Fruit fly (Drosophila melanogaster) whole organism, embryonic: ENCODE results near the gene Cfp1.

ENCODE experiments used
- Atf3 ChIP-seq: fragments of 200-800 bp; sonication (Bioruptor generic); optimal IDR thresholded peaks from 3 replicates; lab custom pipeline; 2016; ENCODE audit warnings: missing biosample characterization, missing genetic modification characterization
- Bgb ChIP-seq: fragments of 200-800 bp; sonication (Bioruptor generic); IDR thresholded peaks from 2 replicates; pipeline ENCODE4 v1.3.6; 2022; ENCODE audit warnings: missing biosample characterization, missing genetic modification characterization; ENCODE audit not compliant: partially characterized antibody
- CG10321 ChIP-seq: fragments of 200-800 bp; sonication (Bioruptor generic); IDR thresholded peaks from 2 replicates; pipeline ENCODE4 v1.3.6; 2022; ENCODE audit warnings: missing biosample characterization, missing genetic modification characterization
- CG12219 ChIP-seq: fragments of 200-800 bp; sonication (Bioruptor generic); optimal IDR thresholded peaks from 3 replicates; lab custom pipeline; 2018; ENCODE audit warnings: missing biosample characterization, mild to moderate bottlenecking, missing genetic modification characterization
- CG12769 ChIP-seq: fragments of 200-800 bp; sonication (Bioruptor generic); optimal IDR thresholded peaks from 2 replicates; lab custom pipeline; 2019; ENCODE audit warnings: missing biosample characterization, mild to moderate bottlenecking, missing genetic modification characterization, moderate library complexity
- CG13287 ChIP-seq: fragments of 200-800 bp; sonication (Bioruptor generic); IDR thresholded peaks from 2 replicates; pipeline ENCODE4 v1.3.6; 2022; ENCODE audit warnings: missing biosample characterization, missing genetic modification characterization; ENCODE audit not compliant: partially characterized antibody
- CG14667 ChIP-seq: fragments of 200-800 bp; sonication (Bioruptor generic); IDR thresholded peaks from 2 replicates; pipeline ENCODE4 v1.3.6; 2022; ENCODE audit warnings: missing biosample characterization, missing genetic modification characterization
- CG1603 ChIP-seq: fragments of 200-800 bp; sonication (Bioruptor generic); optimal IDR thresholded peaks from 2 replicates; lab custom pipeline; 2019; ENCODE audit warnings: missing biosample characterization, mild to moderate bottlenecking, missing genetic modification characterization, moderate library complexity
- CG1647 ChIP-seq: fragments of 200-800 bp; sonication (Bioruptor generic); optimal IDR thresholded peaks from 3 replicates; lab custom pipeline; 2016; ENCODE audit warnings: missing biosample characterization, missing genetic modification characterization
- CG17186 ChIP-seq: fragments of 200-800 bp; sonication (Bioruptor generic); optimal IDR thresholded peaks from 3 replicates; lab custom pipeline; 2017; ENCODE audit warnings: missing biosample characterization, missing genetic modification reagents, missing genetic modification characterization
- CG17829 ChIP-seq: fragments of 200-800 bp; optimal IDR thresholded peaks from 2 replicates; lab custom pipeline; 2019; ENCODE audit warnings: missing biosample characterization, mild to moderate bottlenecking, missing genetic modification characterization, moderate library complexity
- CG18476 ChIP-seq: fragments of 200-800 bp; sonication (Bioruptor generic); optimal IDR thresholded peaks from 2 replicates; lab custom pipeline; 2016; ENCODE audit warnings: missing biosample characterization, mild to moderate bottlenecking, missing genetic modification characterization
- CG30020 ChIP-seq: fragments of 200-800 bp; optimal IDR thresholded peaks from 2 replicates; lab custom pipeline; 2019; ENCODE audit warnings: missing biosample characterization, mild to moderate bottlenecking, missing genetic modification characterization, moderate library complexity
- CG3065 ChIP-seq: fragments of 200-800 bp; sonication (Bioruptor generic); optimal IDR thresholded peaks from 2 replicates; lab custom pipeline; 2016; ENCODE audit warnings: missing biosample characterization, missing genetic modification characterization
- CG4282 ChIP-seq: fragments of 200-800 bp; sonication (Bioruptor generic); optimal IDR thresholded peaks from 2 replicates; lab custom pipeline; 2016; ENCODE audit warnings: missing biosample characterization, missing genetic modification characterization
- CG6689 ChIP-seq: fragments of 200-800 bp; sonication (Bioruptor generic); IDR thresholded peaks from 2 replicates; pipeline ENCODE4 v1.3.6; 2022; ENCODE audit warnings: missing biosample characterization, missing genetic modification characterization
- CG7839 ChIP-seq: fragments of 200-800 bp; sonication (Bioruptor generic); optimal IDR thresholded peaks from 3 replicates; lab custom pipeline; 2018; ENCODE audit warnings: missing biosample characterization, mild to moderate bottlenecking, missing genetic modification characterization, moderate library complexity
- CG7963 ChIP-seq: fragments of 200-800 bp; sonication (Bioruptor generic); IDR thresholded peaks from 3 replicates; pipeline ENCODE4 v1.3.6; 2022; ENCODE audit warnings: missing biosample characterization, missing genetic modification characterization; ENCODE audit not compliant: partially characterized antibody
- CG7987 ChIP-seq: fragments of 200-800 bp; sonication (Bioruptor generic); optimal IDR thresholded peaks from 2 replicates; lab custom pipeline; 2018; ENCODE audit warnings: missing biosample characterization, mild to moderate bottlenecking, missing genetic modification characterization, moderate library complexity
- CG9932 ChIP-seq: fragments of 200-800 bp; sonication (Bioruptor generic); IDR thresholded peaks from 2 replicates; pipeline ENCODE4 v1.3.6; 2022; ENCODE audit warnings: missing biosample characterization, missing genetic modification characterization
- Chrac-16 ChIP-seq: fragments of 200-800 bp; sonication (Bioruptor generic); optimal IDR thresholded peaks from 3 replicates; lab custom pipeline; 2016; ENCODE audit warnings: missing biosample characterization, missing genetic modification characterization
- Dip3 ChIP-seq: fragments of 200-800 bp; sonication (Bioruptor generic); optimal IDR thresholded peaks from 3 replicates; lab custom pipeline; 2016; ENCODE audit warnings: missing biosample characterization, missing genetic modification characterization
- Dp ChIP-seq: fragments of 200-800 bp; sonication (Bioruptor generic); optimal IDR thresholded peaks from 2 replicates; lab custom pipeline; 2018; ENCODE audit warnings: missing biosample characterization, mild to moderate bottlenecking, missing genetic modification characterization, moderate library complexity
- Dref ChIP-seq: fragments of 200-800 bp; sonication (Bioruptor generic); IDR thresholded peaks from 2 replicates; pipeline ENCODE4 v1.3.6; 2022; ENCODE audit warnings: missing biosample characterization, missing genetic modification characterization
- Drgx ChIP-seq: fragments of 200-800 bp; sonication (Bioruptor generic); IDR thresholded peaks from 2 replicates; pipeline ENCODE4 v1.3.6; 2022; ENCODE audit warnings: missing biosample characterization, missing genetic modification characterization
- E2f2 ChIP-seq: fragments of 200-800 bp; sonication (Bioruptor generic); IDR thresholded peaks from 2 replicates; pipeline ENCODE4 v1.3.6; 2022; ENCODE audit warnings: missing biosample characterization, missing genetic modification characterization
- Elba2 ChIP-seq: fragments of 200-800 bp; sonication (Bioruptor generic); optimal IDR thresholded peaks from 3 replicates; lab custom pipeline; 2016; ENCODE audit warnings: missing biosample characterization, missing genetic modification characterization
- Ets65A ChIP-seq: fragments of 200-800 bp; sonication (Bioruptor generic); peaks from one replicate; lab custom pipeline; 2016; ENCODE audit warnings: missing biosample characterization, missing genetic modification characterization
- Hr51 ChIP-seq, 2 experiments: fragments of 200-800 bp; sonication (Bioruptor generic); optimal IDR thresholded peaks; 2 replicates in 1 of 2; 3 replicates in 1 of 2; lab custom pipeline; 2016 to 2018; ENCODE audit warnings: missing biosample characterization in 2 of 2, missing genetic modification characterization in 2 of 2, mild to moderate bottlenecking in 1 of 2, moderate library complexity in 1 of 2
- Hsf ChIP-seq: fragments of 200-800 bp; sonication (Bioruptor generic); optimal IDR thresholded peaks from 3 replicates; lab custom pipeline; 2016; ENCODE audit warnings: missing biosample characterization, missing genetic modification characterization
- Med ChIP-seq: fragments of 200-800 bp; sonication (Bioruptor generic); peaks from one replicate; lab custom pipeline; 2016; ENCODE audit warnings: missing biosample characterization, missing genetic modification characterization, mild to moderate bottlenecking, inconsistent platforms, moderate library complexity
- Nf-YB ChIP-seq: fragments of 200-800 bp; sonication (Bioruptor generic); optimal IDR thresholded peaks from 3 replicates; lab custom pipeline; 2019; ENCODE audit warnings: missing biosample characterization, mild to moderate bottlenecking, missing genetic modification characterization, moderate library complexity
- Ravus ChIP-seq: fragments of 200-800 bp; sonication (Bioruptor generic); IDR thresholded peaks from 2 replicates; pipeline ENCODE4 v1.3.6; 2022; ENCODE audit warnings: missing biosample characterization, missing genetic modification characterization
- Rfx ChIP-seq: fragments of 200-800 bp; sonication (Bioruptor generic); IDR thresholded peaks from 2 replicates; pipeline ENCODE4 v1.3.6; 2022; ENCODE audit warnings: missing biosample characterization, missing genetic modification characterization
- al ChIP-seq: fragments of 200-800 bp; sonication (Bioruptor generic); IDR thresholded peaks from 2 replicates; pipeline ENCODE4 v1.3.6; 2022; ENCODE audit warnings: missing biosample characterization, missing genetic modification characterization
- bsh ChIP-seq, 2 experiments: fragments of 200-800 bp; sonication (Bioruptor generic); optimal IDR thresholded peaks; 2 replicates each; lab custom pipeline; 2017 to 2018; ENCODE audit warnings: mild to moderate bottlenecking in 2 of 2, missing biosample characterization in 2 of 2, missing genetic modification characterization in 2 of 2, moderate library complexity in 1 of 2
- cas ChIP-seq: fragments of 200-800 bp; sonication (Bioruptor generic); IDR thresholded peaks from 2 replicates; pipeline ENCODE4 v1.3.6; 2022; ENCODE audit warnings: missing biosample characterization, missing genetic modification characterization
- gfzf ChIP-seq: fragments of 200-800 bp; sonication (Bioruptor generic); optimal IDR thresholded peaks from 2 replicates; lab custom pipeline; 2016; ENCODE audit warnings: missing biosample characterization, mild to moderate bottlenecking, missing genetic modification characterization, moderate library complexity
- grau ChIP-seq: fragments of 200-800 bp; optimal IDR thresholded peaks from 3 replicates; lab custom pipeline; 2019; ENCODE audit warnings: missing biosample characterization, mild to moderate bottlenecking, missing genetic modification characterization, moderate library complexity
- h ChIP-seq: fragments of >200 bp; optimal IDR thresholded peaks from 2 replicates; lab custom pipeline; 2017
- hb ChIP-seq: fragments of 200-800 bp; sonication (Bioruptor generic); IDR thresholded peaks from 3 replicates; pipeline ENCODE4 v1.3.6; 2022; ENCODE audit warnings: missing biosample characterization, missing genetic modification characterization; ENCODE audit not compliant: partially characterized antibody
- insv ChIP-seq, 2 experiments: fragments of 200-800 bp; sonication (Bioruptor generic); optimal IDR thresholded peaks; 3 replicates each; lab custom pipeline; 2016 to 2018; ENCODE audit warnings: missing biosample characterization in 2 of 2, missing genetic modification characterization in 2 of 2
- klu ChIP-seq: fragments of 200-800 bp; sonication (Bioruptor generic); IDR thresholded peaks from 2 replicates; pipeline ENCODE4 v1.3.6; 2022; ENCODE audit warnings: missing biosample characterization, missing genetic modification characterization
- lbe ChIP-seq: fragments of 200-800 bp; sonication (Bioruptor generic); optimal IDR thresholded peaks from 2 replicates; lab custom pipeline; 2016; ENCODE audit warnings: missing biosample characterization, mild to moderate bottlenecking, missing genetic modification characterization
- p53 ChIP-seq: fragments of 200-800 bp; sonication (Bioruptor generic); optimal IDR thresholded peaks from 2 replicates; lab custom pipeline; 2016; ENCODE audit warnings: missing biosample characterization, missing genetic modification characterization
- row ChIP-seq: fragments of 200-800 bp; sonication (Bioruptor generic); IDR thresholded peaks from 3 replicates; pipeline ENCODE4 v1.3.6; 2022; ENCODE audit warnings: missing biosample characterization, missing genetic modification characterization
- sob ChIP-seq: fragments of 200-800 bp; sonication (Bioruptor generic); IDR thresholded peaks from 2 replicates; pipeline ENCODE4 v1.3.6; 2022; ENCODE audit warnings: missing biosample characterization, missing genetic modification characterization
- tna ChIP-seq: fragments of 200-800 bp; sonication (Bioruptor generic); IDR thresholded peaks from 2 replicates; pipeline ENCODE4 v1.3.6; 2022; ENCODE audit warnings: missing biosample characterization, missing genetic modification characterization; ENCODE audit not compliant: partially characterized antibody
- vnd ChIP-seq: fragments of 200-800 bp; sonication (Bioruptor generic); IDR thresholded peaks from 3 replicates; pipeline ENCODE4 v1.3.6; 2022; ENCODE audit warnings: missing biosample characterization, missing genetic modification characterization; ENCODE audit not compliant: partially characterized antibody
- wdn ChIP-seq: fragments of 200-800 bp; sonication (Bioruptor generic); IDR thresholded peaks from 2 replicates; pipeline ENCODE4 v1.3.6; 2022; ENCODE audit warnings: missing biosample characterization, missing genetic modification characterization

Gene Cfp1

dm6 chrX:9266082-9266481, 6.7 kb downstream of the Cfp1 start:
- TF ChIP-seq CG7987 (GFP tag; lab: Kevin White, UChicago) (no peak), CG12769 (tag; lab: Kevin White, UChicago) (no peak), Chrac-16 (no peak), CG1647 (GFP tag; lab: Kevin White, UChicago) (no peak), CG10321 (GFP tag; lab: Robert Waterston, UW) (no peak), Dip3 (GFP tag; lab: Kevin White, UChicago) (no peak), p53 (GFP tag; lab: Kevin White, UChicago) (no peak), Hsf (GFP tag; lab: Kevin White, UChicago) (no peak), Hr51 (GFP tag; optimal IDR thresholded peaks at IDR 0.05; lab: Kevin White, UChicago) (no peak), CG4282 (GFP tag; lab: Kevin White, UChicago) (no peak), CG6689 (GFP tag; lab: Robert Waterston, UW) (0 out of 2 replicates have a peak, but pooled peaks have one; percentile 21), bsh (GFP tag; optimal IDR thresholded peaks at IDR 0.05; lab: Kevin White, UChicago) (no peak), CG1603 (no peak), vnd (GFP tag; lab: Robert Waterston, UW) (no peak), Rfx (GFP tag; lab: Robert Waterston, UW) (no peak), Atf3 (GFP tag; lab: Kevin White, UChicago) (no peak), row (GFP tag; lab: Robert Waterston, UW) (peak; percentile 33; the same call in 2 of the 3 replicates), Med (GFP tag; lab: Kevin White, UChicago) (peak; percentile 24), cas (GFP tag; lab: Robert Waterston, UW) (no peak), grau (peak; percentile 69), Ets65A (peak; percentile 5), CG7839 (tag; lab: Kevin White, UChicago) (no peak), CG14667 (no peak), al (GFP tag; lab: Robert Waterston, UW) (no peak), Dp (GFP tag; lab: Kevin White, UChicago) (no peak), wdn (no peak), Drgx (GFP tag; lab: Robert Waterston, UW) (peak; percentile 23; the same call in 1 of the 2 replicates)

dm6 chrX:9255964-9256520, 16.7 kb downstream of the Cfp1 start, which contains the start of gene ric8a:
ric8a (plus strand) TSS chrX:9256168.
- TF ChIP-seq CG30020 (tag; lab: Kevin White, UChicago), result no peak
- TF ChIP-seq CG17186 (GFP tag; lab: Kevin White, UChicago), result no peak
- TF ChIP-seq Elba2 (GFP tag; lab: Kevin White, UChicago), result peak; percentile 36
- TF ChIP-seq CG1603, result no peak
- no peak for TF ChIP-seq CG3065 (GFP tag; lab: Kevin White, UChicago)
- no peak for TF ChIP-seq Nf-YB
- TF ChIP-seq lbe, result no peak
- TF ChIP-seq gfzf (GFP tag; lab: Kevin White, UChicago), result peak; percentile 58
- TF ChIP-seq sob (GFP tag; lab: Robert Waterston, UW), result no peak; the same call in 1 of the 2 replicates
- peak; percentile 59 for TF ChIP-seq CG9932 (GFP tag; lab: Robert Waterston, UW)
- peak; percentile 54 for TF ChIP-seq tna (GFP tag; lab: Robert Waterston, UW)
- TF ChIP-seq E2f2 (GFP tag; lab: Robert Waterston, UW), result peak; percentile 36; the same call in 1 of the 2 replicates
- peak; percentile 81 for TF ChIP-seq CG13287
- TF ChIP-seq Ravus (GFP tag; lab: Robert Waterston, UW), result no peak
- TF ChIP-seq Atf3 (GFP tag; lab: Kevin White, UChicago), result no peak
- no peak for TF ChIP-seq CG18476 (GFP tag; lab: Kevin White, UChicago)
- peak; percentile 51; the same call in 1 of the 3 replicates for TF ChIP-seq CG7963
- peak in 1 of 2 experiments; percentile 93 for TF ChIP-seq insv (GFP tag; optimal IDR thresholded peaks at IDR 0.05; lab: Kevin White, UChicago)
- no peak for TF ChIP-seq CG12219
- TF ChIP-seq klu (GFP tag; lab: Robert Waterston, UW), result no peak
- peak; percentile 81 for TF ChIP-seq Bgb (GFP tag; lab: Robert Waterston, UW)
- peak; percentile 23 for TF ChIP-seq CG17829 (tag; lab: Kevin White, UChicago)
- no peak for TF ChIP-seq h
- TF ChIP-seq Dref, result peak; percentile 53
- TF ChIP-seq hb, result peak; percentile 66
